Worm (Caenorhabditis elegans) whole organism, L4 larva: ENCODE results near the gene R08F11.7.

ENCODE experiments used
- F10B5.3 ChIP-seq: sonication (generic microtip); optimal IDR thresholded peaks from 2 replicates; lab custom pipeline; 2016; ENCODE audit warnings: mild to moderate bottlenecking, missing genetic modification characterization, missing compliant biosample characterization
- F26F4.8 ChIP-seq: fragments of 200-800 bp; sonication (Bioruptor generic); conservative IDR thresholded peaks from 2 replicates; pipeline ENCODE4 v1.3.6; 2022; ENCODE audit warnings: missing genetic modification characterization, missing compliant biosample characterization
- F37D6.2 ChIP-seq: sonication (generic microtip); optimal IDR thresholded peaks from 2 replicates; lab custom pipeline; 2016; ENCODE audit warnings: mild to moderate bottlenecking, missing genetic modification characterization, missing compliant biosample characterization
- F44E2.7 ChIP-seq: fragments of 200-800 bp; sonication (Bioruptor generic); IDR thresholded peaks from 2 replicates; pipeline ENCODE4 v2.1.2; 2022; ENCODE audit warnings: missing genetic modification characterization, missing compliant biosample characterization
- F49E8.2 ChIP-seq: sonication (generic microtip); optimal IDR thresholded peaks from 2 replicates; lab custom pipeline; 2016; ENCODE audit warnings: missing compliant biosample characterization, mild to moderate bottlenecking, missing genetic modification characterization, borderline replicate concordance
- R02D3.7 ChIP-seq: fragments of 150-350 bp; sonication (generic microtip); optimal IDR thresholded peaks from 3 replicates; lab custom pipeline; 2014; ENCODE audit warnings: missing biosample characterization, missing genetic modification characterization
- T20F7.1 ChIP-seq: fragments of 200-800 bp; sonication (Bioruptor generic); optimal IDR thresholded peaks from 2 replicates; lab custom pipeline; 2018; ENCODE audit warnings: mild to moderate bottlenecking, missing genetic modification characterization, missing compliant biosample characterization
- Y48G9A.11 ChIP-seq: fragments of 200-800 bp; sonication (Bioruptor generic); IDR thresholded peaks from 2 replicates; pipeline ENCODE4 v1.3.6; 2022; ENCODE audit warnings: missing genetic modification reagents, missing genetic modification characterization, missing compliant biosample characterization
- ZK546.5 ChIP-seq, 2 experiments: sonication (generic microtip); optimal IDR thresholded peaks; 2 replicates each; lab custom pipeline; 2017; ENCODE audit warnings: missing biosample characterization in 2 of 2, missing genetic modification characterization in 2 of 2
- aly-2 ChIP-seq: sonication (generic microtip); optimal IDR thresholded peaks from 2 replicates; lab custom pipeline; 2018; ENCODE audit warnings: missing biosample characterization, missing genetic modification characterization
- arid-1 ChIP-seq: fragments of 200-800 bp; sonication (Bioruptor generic); conservative IDR thresholded peaks from 2 replicates; pipeline ENCODE4 v1.3.6; 2022; ENCODE audit warnings: missing genetic modification reagents, missing genetic modification characterization, missing compliant biosample characterization
- ceh-44 ChIP-seq: fragments of 200-800 bp; sonication (Bioruptor generic); IDR thresholded peaks from 2 replicates; pipeline ENCODE4 v1.3.6; 2022; ENCODE audit warnings: missing genetic modification reagents, missing genetic modification characterization, missing compliant biosample characterization
- ceh-62 ChIP-seq: sonication (generic microtip); optimal IDR thresholded peaks from 2 replicates; lab custom pipeline; 2017; ENCODE audit warnings: missing biosample characterization, missing genetic modification characterization
- cey-2 ChIP-seq: sonication (generic microtip); optimal IDR thresholded peaks from 3 replicates; lab custom pipeline; 2017; ENCODE audit warnings: missing genetic modification characterization, mild to moderate bottlenecking, missing compliant biosample characterization, antibody characterized with exemption, borderline replicate concordance; ENCODE audit not compliant: insufficient read depth
- ctbp-1 ChIP-seq: fragments of 200-800 bp; sonication (Bioruptor generic); IDR thresholded peaks from 2 replicates; pipeline ENCODE4 v1.3.6; 2022; ENCODE audit warnings: missing genetic modification reagents, missing genetic modification characterization, missing compliant biosample characterization
- daf-12 ChIP-seq: fragments of 150-350 bp; optimal IDR thresholded peaks from 2 replicates; lab custom pipeline; 2014; ENCODE audit warnings: missing biosample characterization, missing genetic modification reagents, missing genetic modification characterization
- dmd-6 ChIP-seq: fragments of 200-800 bp; sonication (Bioruptor generic); IDR thresholded peaks from 2 replicates; pipeline ENCODE4 v1.3.6; 2022; ENCODE audit warnings: missing genetic modification reagents, missing genetic modification characterization, missing compliant biosample characterization
- dmd-9 ChIP-seq: fragments of 200-800 bp; sonication (Bioruptor generic); IDR thresholded peaks from 2 replicates; pipeline ENCODE4 v1.3.6; 2022; ENCODE audit warnings: missing genetic modification reagents, missing genetic modification characterization, missing compliant biosample characterization
- dpl-1 ChIP-seq: fragments of 150-350 bp; optimal IDR thresholded peaks from 2 replicates; lab custom pipeline; 2014; ENCODE audit warnings: missing biosample characterization, missing genetic modification reagents, missing genetic modification characterization
- duxl-1 ChIP-seq: sonication (generic microtip); optimal IDR thresholded peaks from 2 replicates; lab custom pipeline; 2016; ENCODE audit warnings: mild to moderate bottlenecking, missing genetic modification characterization, moderate library complexity, missing compliant biosample characterization; ENCODE audit not compliant: poor library complexity
- hif-1 ChIP-seq, 2 experiments: sonication (generic microtip); optimal IDR thresholded peaks; 2 replicates each; lab custom pipeline; 2016 to 2017; ENCODE audit warnings: missing compliant biosample characterization in 2 of 2, missing genetic modification characterization in 2 of 2, missing genetic modification reagents in 2 of 2, missing genotype in 2 of 2, mild to moderate bottlenecking in 1 of 2
- hlh-11 ChIP-seq: fragments of 200-800 bp; sonication (Bioruptor generic); optimal IDR thresholded peaks from 2 replicates; lab custom pipeline; 2018; ENCODE audit warnings: mild to moderate bottlenecking, missing genetic modification characterization, missing compliant biosample characterization
- hlh-30 ChIP-seq: sonication (generic microtip); optimal IDR thresholded peaks from 2 replicates; lab custom pipeline; 2017; ENCODE audit warnings: antibody characterized with exemption, mild to moderate bottlenecking, missing genetic modification characterization, missing compliant biosample characterization; ENCODE audit not compliant: insufficient read depth
- lin-1 ChIP-seq: fragments of 200-800 bp; sonication (Bioruptor generic); IDR thresholded peaks from 2 replicates; pipeline ENCODE4 v1.3.6; 2022; ENCODE audit warnings: missing genetic modification reagents, missing genetic modification characterization, missing compliant biosample characterization
- lin-29 ChIP-seq: fragments of 200-800 bp; sonication (Bioruptor generic); IDR thresholded peaks from 2 replicates; pipeline ENCODE4 v1.3.6; 2022; ENCODE audit warnings: missing genetic modification reagents, missing genetic modification characterization, missing compliant biosample characterization
- lin-38 ChIP-seq: fragments of 200-800 bp; sonication (Bioruptor generic); IDR thresholded peaks from 2 replicates; pipeline ENCODE4 v1.3.6; 2022; ENCODE audit warnings: missing genetic modification reagents, missing genetic modification characterization, missing compliant biosample characterization
- lin-39 ChIP-seq: fragments of 150-350 bp; optimal IDR thresholded peaks from 2 replicates; lab custom pipeline; 2014; ENCODE audit warnings: missing biosample characterization, missing genetic modification reagents, missing genetic modification characterization
- lir-3 ChIP-seq: sonication (generic microtip); optimal IDR thresholded peaks from 2 replicates; lab custom pipeline; 2016; ENCODE audit warnings: mild to moderate bottlenecking, missing genetic modification characterization, missing compliant biosample characterization
- mes-2 ChIP-seq: sonication (generic microtip); optimal IDR thresholded peaks from 2 replicates; lab custom pipeline; 2016; ENCODE audit warnings: missing genotype, mild to moderate bottlenecking, missing genetic modification characterization, missing compliant biosample characterization; ENCODE audit not compliant: poor library complexity, severe bottlenecking
- nhr-102 ChIP-seq: sonication (generic microtip); optimal IDR thresholded peaks from 2 replicates; lab custom pipeline; 2016; ENCODE audit warnings: mild to moderate bottlenecking, missing genetic modification characterization, moderate library complexity, missing compliant biosample characterization
- nhr-11 ChIP-seq: fragments of 150-350 bp; optimal IDR thresholded peaks from 2 replicates; lab custom pipeline; 2014; ENCODE audit warnings: missing biosample characterization, missing genetic modification characterization
- nhr-237 ChIP-seq: sonication (generic microtip); optimal IDR thresholded peaks from 2 replicates; lab custom pipeline; 2017; ENCODE audit warnings: missing biosample characterization, missing genetic modification characterization
- nhr-28 ChIP-seq: fragments of 150-350 bp; optimal IDR thresholded peaks from 2 replicates; lab custom pipeline; 2014; ENCODE audit warnings: missing biosample characterization, missing genetic modification characterization
- nhr-41 ChIP-seq: fragments of 200-800 bp; sonication (Bioruptor generic); IDR thresholded peaks from 2 replicates; pipeline ENCODE4 v1.3.6; 2022; ENCODE audit warnings: missing genetic modification reagents, missing genetic modification characterization, missing compliant biosample characterization
- nhr-48 ChIP-seq: sonication (generic microtip); optimal IDR thresholded peaks from 2 replicates; lab custom pipeline; 2016; ENCODE audit warnings: mild to moderate bottlenecking, missing genetic modification characterization, missing compliant biosample characterization
- nhr-77 ChIP-seq: fragments of 150-350 bp; optimal IDR thresholded peaks from 2 replicates; lab custom pipeline; 2014; ENCODE audit warnings: missing biosample characterization, missing genetic modification characterization
- pha-4 ChIP-seq, 2 experiments: fragments of 150-350 bp in 1 of 2; fragments of 200-800 bp in 1 of 2; sonication (Bioruptor generic) in 1 of 2; IDR thresholded peaks in 1 of 2; optimal IDR thresholded peaks in 1 of 2; 2 replicates each; pipeline versions ENCODE4 v1.3.6 to Lab custom; 2014 to 2022; ENCODE audit warnings: missing genetic modification characterization in 2 of 2, missing genetic modification reagents in 2 of 2, missing biosample characterization in 1 of 2, missing compliant biosample characterization in 1 of 2
- rbr-2 ChIP-seq: sonication (generic microtip); optimal IDR thresholded peaks from 2 replicates; lab custom pipeline; 2016; ENCODE audit warnings: missing genotype, missing genetic modification characterization, missing compliant biosample characterization
- sdz-12 ChIP-seq: fragments of 200-800 bp; sonication (Bioruptor generic); optimal IDR thresholded peaks from 2 replicates; lab custom pipeline; 2018; ENCODE audit warnings: mild to moderate bottlenecking, missing genetic modification characterization, missing compliant biosample characterization
- skn-1 ChIP-seq: fragments of 150-350 bp; optimal IDR thresholded peaks from 2 replicates; lab custom pipeline; 2014; ENCODE audit warnings: missing biosample characterization, missing genetic modification characterization
- spr-3 ChIP-seq: fragments of 200-800 bp; sonication (Bioruptor generic); optimal IDR thresholded peaks from 2 replicates; lab custom pipeline; 2018; ENCODE audit warnings: mild to moderate bottlenecking, missing genetic modification characterization, missing compliant biosample characterization
- vab-7 ChIP-seq: fragments of 200-800 bp; sonication (Bioruptor generic); IDR thresholded peaks from 2 replicates; pipeline ENCODE4 v1.3.6; 2022; ENCODE audit warnings: missing genetic modification reagents, missing genetic modification characterization, missing compliant biosample characterization
- ztf-11 ChIP-seq: fragments of 150-350 bp; optimal IDR thresholded peaks from 2 replicates; lab custom pipeline; 2014; ENCODE audit warnings: missing biosample characterization, missing genetic modification characterization

R08F11.7 gene

ce11 chrV:3756887-3757286 is 33.0 kb upstream of the R08F11.7 start, which contains the start of gene gid-7 (continued):
- TF ChIP-seq lin-1 (GFP tag; lab: Robert Waterston, UW) (no peak), arid-1 (GFP tag; lab: Robert Waterston, UW) (no peak; the same call in 1 of the 2 replicates), ceh-62 (tag; lab: Kevin White, UChicago) (no peak), nhr-237 (tag; lab: Kevin White, UChicago) (no peak), F26F4.8 (GFP tag; lab: Robert Waterston, UW) (no peak), pha-4 (GFP tag; IDR thresholded peaks at IDR 0.05; lab: Robert Waterston, UW) (no peak), pha-4 (tag; optimal IDR thresholded peaks at IDR 0.05; lab: Kevin White, UChicago) (no peak), spr-3 (GFP tag; lab: Kevin White, UChicago) (no peak), nhr-41 (GFP tag; lab: Robert Waterston, UW) (no peak), aly-2 (tag; lab: Kevin White, UChicago) (no peak), ZK546.5 (tag; optimal IDR thresholded peaks at IDR 0.05; lab: Kevin White, UChicago) (no peak), F49E8.2 (tag; lab: Kevin White, UChicago) (peak; percentile 5), duxl-1 (tag; lab: Kevin White, UChicago) (no peak), nhr-102 (no peak), dmd-9 (GFP tag; lab: Robert Waterston, UW) (no peak), nhr-11 (no peak), F10B5.3 (no peak), hlh-30 (tag; lab: Kevin White, UChicago) (peak; percentile 70), ceh-44 (GFP tag; lab: Robert Waterston, UW) (no peak), F37D6.2 (tag; lab: Kevin White, UChicago) (no peak), nhr-28 (peak; percentile 20)

- TF ChIP-seq duxl-1 (tag; lab: Kevin White, UChicago) (no peak), hif-1 (tag; optimal IDR thresholded peaks at IDR 0.05; lab: Kevin White, UChicago) (peak in 1 of 2 experiments; percentile 63), daf-12 (no peak), dmd-6 (GFP tag; lab: Robert Waterston, UW) (peak; percentile 14; the same call in 1 of the 2 replicates), F44E2.7 (GFP tag; lab: Robert Waterston, UW) (no peak), skn-1 (tag; lab: Kevin White, UChicago) (no peak), ctbp-1 (no peak), nhr-48 (tag; lab: Kevin White, UChicago) (no peak), sdz-12 (no peak), lir-3 (no peak), lin-39 (tag; lab: Kevin White, UChicago) (no peak), Y48G9A.11 (GFP tag; lab: Robert Waterston, UW) (peak; percentile 97), lin-38 (GFP tag; lab: Robert Waterston, UW) (no peak; the same call in 1 of the 2 replicates), cey-2 (tag; lab: Kevin White, UChicago) (no peak), T20F7.1 (GFP tag; lab: Kevin White, UChicago) (no peak), rbr-2 (tag; lab: Kevin White, UChicago) (peak; percentile 39), hlh-30 (tag; lab: Kevin White, UChicago) (peak; percentile 52), ztf-11 (tag; lab: Kevin White, UChicago) (no peak), nhr-41 (GFP tag; lab: Robert Waterston, UW) (no peak), R02D3.7 (tag; lab: Kevin White, UChicago) (peak; percentile 88), lin-29 (GFP tag; lab: Robert Waterston, UW) (no peak), mes-2 (tag; lab: Kevin White, UChicago) (peak; percentile 83), nhr-77 (tag; lab: Kevin White, UChicago) (peak; percentile 35), hlh-11 (tag; lab: Kevin White, UChicago) (peak; percentile 50), vab-7 (no peak), F49E8.2 (tag; lab: Kevin White, UChicago) (no peak), pha-4 (GFP tag; IDR thresholded peaks at IDR 0.05; lab: Robert Waterston, UW) (no peak), pha-4 (tag; optimal IDR thresholded peaks at IDR 0.05; lab: Kevin White, UChicago) (peak; percentile 24), dpl-1 (GFP tag; lab: Kevin White, UChicago) (peak; percentile 95)
Observed at ce11 chrV:3759419-3759915, 30.4 kb upstream of the R08F11.7 start, which contains the start of gene chk-1. chk-1 (minus strand) TSS chrV:3759469.
